In the genomic region with DNA sequence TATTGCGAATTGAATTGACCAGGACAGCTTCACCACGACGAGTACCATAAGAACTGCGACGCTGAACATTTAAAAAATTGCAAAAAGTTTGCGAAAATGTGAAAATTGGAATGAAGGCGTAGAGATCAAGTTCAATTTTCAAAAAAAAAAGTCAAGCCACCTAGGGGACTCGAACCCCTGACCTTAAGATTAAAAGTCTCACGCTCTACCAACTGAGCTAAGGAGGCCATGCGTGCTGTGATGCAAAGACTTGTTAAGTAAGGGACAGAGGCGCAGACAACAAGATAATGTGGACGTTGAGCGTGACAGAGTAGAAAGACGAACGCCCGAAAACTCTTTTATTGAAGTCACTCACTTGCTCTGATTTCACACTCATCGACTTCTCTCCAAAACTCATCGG, we compare ENCODE assay signal across 3 worm cellular contexts.
A peak's percentile ranks its signal among the peaks of the same experiment; 100 is the strongest.
TF ChIP-seq lines count a peak whose summit lies in the region.

No protein-coding gene starts in this region.

TF ChIP-seq in whole organism, L1 larva, 84 proteins besides CTCF, POLR2A, EP300 and RAD21 (continued from another document and continues in another):
- TF ChIP-seq nhr-47 (tag; optimal IDR thresholded peaks at IDR 0.05; lab: Kevin White, UChicago) = peak; percentile 75
- no peak for TF ChIP-seq pqm-1 (tag; optimal IDR thresholded peaks at IDR 0.05; lab: Kevin White, UChicago)
- TF ChIP-seq fkh-4 (tag; optimal IDR thresholded peaks at IDR 0.05; lab: Kevin White, UChicago; ENCODE audit: borderline replicate concordance) = no peak
- no peak for TF ChIP-seq sup-37 (GFP tag; optimal IDR thresholded peaks at IDR 0.05; lab: Kevin White, UChicago)
- peak; percentile 56 for TF ChIP-seq aly-2 (tag; optimal IDR thresholded peaks at IDR 0.05; lab: Kevin White, UChicago)
- TF ChIP-seq mab-9 (GFP tag; IDR thresholded peaks at IDR 0.05; lab: Robert Waterston, UW) = no peak
- peak; percentile 20; the same call in 1 of the 2 replicates for TF ChIP-seq grh-1 (GFP tag; IDR thresholded peaks at IDR 0.05; lab: Robert Waterston, UW)
- TF ChIP-seq vab-15 (tag; optimal IDR thresholded peaks at IDR 0.05; lab: Kevin White, UChicago) = no peak
- TF ChIP-seq nhr-237 (tag; optimal IDR thresholded peaks at IDR 0.05; lab: Kevin White, UChicago) = peak; percentile 6
- TF ChIP-seq efl-1 (optimal IDR thresholded peaks at IDR 0.05; lab: Kevin White, UChicago) = peak; percentile 50 to 71
- TF ChIP-seq efl-1 (GFP tag; optimal IDR thresholded peaks at IDR 0.05 in 1 of 2; lab: Kevin White, UChicago) = peak; percentile 60 to 96
- peak; percentile 72 for TF ChIP-seq nhr-71 (tag; optimal IDR thresholded peaks at IDR 0.05; lab: Kevin White, UChicago)
- TF ChIP-seq nhr-85 (tag; lab: Kevin White, UChicago) = peak; percentile 48
- TF ChIP-seq tbx-2 (tag; optimal IDR thresholded peaks at IDR 0.05; lab: Kevin White, UChicago) = peak; percentile 40
- no peak for TF ChIP-seq ets-5 (GFP tag; IDR thresholded peaks at IDR 0.05; lab: Robert Waterston, UW)
- peak; percentile 70 for TF ChIP-seq swsn-7 (tag; optimal IDR thresholded peaks at IDR 0.05; lab: Kevin White, UChicago)
- TF ChIP-seq jun-1 (tag; optimal IDR thresholded peaks at IDR 0.05; lab: Kevin White, UChicago) = peak; percentile 21
- TF ChIP-seq nhr-19 (GFP tag; conservative IDR thresholded peaks at IDR 0.05; lab: Robert Waterston, UW) = peak; percentile 70
- no peak for TF ChIP-seq unc-30 (tag; optimal IDR thresholded peaks at IDR 0.05; lab: Kevin White, UChicago)
- peak; percentile 60 for TF ChIP-seq lin-13 (GFP tag; optimal IDR thresholded peaks at IDR 0.05; lab: Kevin White, UChicago)
- TF ChIP-seq blmp-1 (tag; optimal IDR thresholded peaks at IDR 0.05; lab: Kevin White, UChicago) = no peak
- TF ChIP-seq unc-86 (tag; optimal IDR thresholded peaks at IDR 0.05; lab: Kevin White, UChicago) = peak; percentile 29
- peak; percentile 70 for TF ChIP-seq C16A3.4 (tag; optimal IDR thresholded peaks at IDR 0.05; lab: Kevin White, UChicago)
- peak; percentile 59 to 75 for TF ChIP-seq lsy-2 (tag; optimal IDR thresholded peaks at IDR 0.05; lab: Kevin White, UChicago)
- TF ChIP-seq Y116A8C.19 (tag; optimal IDR thresholded peaks at IDR 0.05; lab: Kevin White, UChicago; ENCODE audit: borderline replicate concordance) = no peak
- no peak for TF ChIP-seq ztf-11 (tag; optimal IDR thresholded peaks at IDR 0.05; lab: Kevin White, UChicago)
- peak; percentile 37 for TF ChIP-seq fkh-10 (GFP tag; optimal IDR thresholded peaks at IDR 0.05; lab: Kevin White, UChicago)
- peak; percentile 63 for TF ChIP-seq dsc-1 (tag; optimal IDR thresholded peaks at IDR 0.05; lab: Kevin White, UChicago)
- peak; percentile 12; the same call in 1 of the 2 replicates for TF ChIP-seq isw-1 (GFP tag; IDR thresholded peaks at IDR 0.05; lab: Robert Waterston, UW)
- TF ChIP-seq snpc-4 (tag; optimal IDR thresholded peaks at IDR 0.05; lab: Kevin White, UChicago) = no peak
- peak; percentile 58 for TF ChIP-seq lin-14 (GFP tag; optimal IDR thresholded peaks at IDR 0.05; lab: Kevin White, UChicago)
- no peak for TF ChIP-seq unc-62 (GFP tag; optimal IDR thresholded peaks at IDR 0.05; lab: Kevin White, UChicago)
- peak; percentile 48 for TF ChIP-seq ceh-8 (GFP tag; optimal IDR thresholded peaks at IDR 0.05; lab: Kevin White, UChicago)
- TF ChIP-seq F16B12.6 (tag; optimal IDR thresholded peaks at IDR 0.05; lab: Kevin White, UChicago) = peak; percentile 59
- peak; percentile 62 for TF ChIP-seq nhr-20 (tag; optimal IDR thresholded peaks at IDR 0.05; lab: Kevin White, UChicago)
- TF ChIP-seq pag-3 (tag; optimal IDR thresholded peaks at IDR 0.05; lab: Kevin White, UChicago; ENCODE audit: borderline replicate concordance, insufficient read depth) = no peak
- no peak for TF ChIP-seq alr-1 (tag; optimal IDR thresholded peaks at IDR 0.05; lab: Kevin White, UChicago; ENCODE audit: borderline replicate concordance)
- no peak for TF ChIP-seq sptf-1 (tag; optimal IDR thresholded peaks at IDR 0.05; lab: Kevin White, UChicago)
- TF ChIP-seq xbp-1 (tag; optimal IDR thresholded peaks at IDR 0.05; lab: Kevin White, UChicago) = peak; percentile 56
- TF ChIP-seq lin-15B (tag; optimal IDR thresholded peaks at IDR 0.05; lab: Kevin White, UChicago) = peak; percentile 5
- peak; percentile 58 to 80 for TF ChIP-seq lin-35 (GFP tag; optimal IDR thresholded peaks at IDR 0.05; lab: Kevin White, UChicago)
- TF ChIP-seq ztf-4 (tag; optimal IDR thresholded peaks at IDR 0.05; lab: Kevin White, UChicago) = peak; percentile 38

TF ChIP-seq in whole organism, L3 larva, 47 proteins besides CTCF, POLR2A, EP300 and RAD21 (continued from another document):
- TF ChIP-seq lsy-12 (tag; optimal IDR thresholded peaks at IDR 0.05; lab: Kevin White, UChicago) = peak; percentile 67
- peak; percentile 53 for TF ChIP-seq lin-39 (tag; optimal IDR thresholded peaks at IDR 0.05; lab: Kevin White, UChicago)
- peak; percentile 32 for TF ChIP-seq egl-27 (tag; optimal IDR thresholded peaks at IDR 0.05; lab: Kevin White, UChicago)
TF ChIP-seq in whole organism, L3 larva: peak in this region for 13.

TF ChIP-seq in whole organism, young adult, 124 proteins besides CTCF, POLR2A, EP300 and RAD21 (continued from another document and continues in another):
- peak; percentile 58 for TF ChIP-seq chd-7 (tag; optimal IDR thresholded peaks at IDR 0.05; lab: Kevin White, UChicago)
- 0 out of 2 replicates have a peak, but pooled peaks have one; percentile 56 for TF ChIP-seq ceh-100 (GFP tag; IDR thresholded peaks at IDR 0.05; lab: Robert Waterston, UW)
- peak; percentile 92 for TF ChIP-seq F23B12.7 (tag; optimal IDR thresholded peaks at IDR 0.05; lab: Kevin White, UChicago; ENCODE audit: insufficient read depth)
- peak; percentile 30 for TF ChIP-seq efl-1 (GFP tag; optimal IDR thresholded peaks at IDR 0.05; lab: Kevin White, UChicago)
- peak; percentile 78 for TF ChIP-seq ztf-18 (tag; optimal IDR thresholded peaks at IDR 0.05; lab: Kevin White, UChicago)
- TF ChIP-seq snpc-1.3 (tag; optimal IDR thresholded peaks at IDR 0.05; lab: Kevin White, UChicago; ENCODE audit: insufficient read depth) = peak; percentile 54
- no peak for TF ChIP-seq nfya-1 (tag; optimal IDR thresholded peaks at IDR 0.05; lab: Kevin White, UChicago; ENCODE audit: borderline replicate concordance, insufficient read depth)
- peak in 1 of 3 experiments; percentile 60 for TF ChIP-seq lin-35 (GFP tag; optimal IDR thresholded peaks at IDR 0.05; lab: Kevin White, UChicago)
- no peak for TF ChIP-seq lin-54 (GFP tag; optimal IDR thresholded peaks at IDR 0.05; lab: Kevin White, UChicago)
- peak; percentile 6 for TF ChIP-seq akir-1 (GFP tag; optimal IDR thresholded peaks at IDR 0.05; lab: Kevin White, UChicago)
- no peak for TF ChIP-seq B0035.1 (tag; optimal IDR thresholded peaks at IDR 0.05; lab: Kevin White, UChicago)
- peak; percentile 61 for TF ChIP-seq snpc-4 (GFP tag; optimal IDR thresholded peaks at IDR 0.05; lab: Kevin White, UChicago)
- TF ChIP-seq snpc-4 (tag; optimal IDR thresholded peaks at IDR 0.05; lab: Kevin White, UChicago) = peak in 1 of 4 experiments; percentile 54
- no peak; the same call in 1 of the 2 replicates for TF ChIP-seq K11D2.4 (GFP tag; IDR thresholded peaks at IDR 0.05; lab: Robert Waterston, UW)
- TF ChIP-seq lag-1 (GFP tag; IDR thresholded peaks at IDR 0.05; lab: Robert Waterston, UW) = 0 out of 2 replicates have a peak, but pooled peaks have one; percentile 62
- 0 out of 2 replicates have a peak, but pooled peaks have one; percentile 62 for TF ChIP-seq F37B4.10 (GFP tag; IDR thresholded peaks at IDR 0.05; lab: Robert Waterston, UW)
- TF ChIP-seq F55B11.4 (tag; optimal IDR thresholded peaks at IDR 0.05; lab: Kevin White, UChicago; ENCODE audit: borderline replicate concordance, insufficient read depth) = no peak
- no peak for TF ChIP-seq ceh-79 (tag; optimal IDR thresholded peaks at IDR 0.05; lab: Kevin White, UChicago)
- no peak for TF ChIP-seq mel-28 (tag; optimal IDR thresholded peaks at IDR 0.05; lab: Kevin White, UChicago; ENCODE audit: borderline replicate concordance)
- peak; percentile 66 for TF ChIP-seq F52B5.7 (tag; optimal IDR thresholded peaks at IDR 0.05; lab: Kevin White, UChicago)
- TF ChIP-seq mxl-1 (tag; optimal IDR thresholded peaks at IDR 0.05; lab: Kevin White, UChicago) = peak; percentile 77
- TF ChIP-seq sptf-2 (GFP tag; optimal IDR thresholded peaks at IDR 0.05; lab: Kevin White, UChicago) = no peak
- TF ChIP-seq lin-26 (GFP tag; IDR thresholded peaks at IDR 0.05; lab: Robert Waterston, UW) = peak; percentile 96
- no peak; the same call in 1 of the 2 replicates for TF ChIP-seq dox-1 (GFP tag; IDR thresholded peaks at IDR 0.05; lab: Robert Waterston, UW)
- peak; percentile 77; the same call in 1 of the 2 replicates for TF ChIP-seq madf-3 (GFP tag; IDR thresholded peaks at IDR 0.05; lab: Robert Waterston, UW)
- TF ChIP-seq Y95B8A.8 (GFP tag; IDR thresholded peaks at IDR 0.05; lab: Robert Waterston, UW) = 0 out of 2 replicates have a peak, but pooled peaks have one; percentile 63
- TF ChIP-seq unc-130 (GFP tag; optimal IDR thresholded peaks at IDR 0.05; lab: Kevin White, UChicago) = peak; percentile 75
- no peak for TF ChIP-seq bed-1 (GFP tag; IDR thresholded peaks at IDR 0.05; lab: Robert Waterston, UW)
- TF ChIP-seq ZK185.1 (tag; optimal IDR thresholded peaks at IDR 0.05; lab: Kevin White, UChicago; ENCODE audit: poor library complexity, severe bottlenecking) = peak; percentile 75
- peak; percentile 85 for TF ChIP-seq pbrm-1 (GFP tag; IDR thresholded peaks at IDR 0.05; lab: Robert Waterston, UW)
- TF ChIP-seq lsy-27 (tag; optimal IDR thresholded peaks at IDR 0.05; lab: Kevin White, UChicago; ENCODE audit: borderline replicate concordance, insufficient read depth) = peak; percentile 64
- TF ChIP-seq attf-3 (GFP tag; conservative IDR thresholded peaks at IDR 0.05; lab: Robert Waterston, UW) = peak; percentile 64
- TF ChIP-seq ets-4 (GFP tag; optimal IDR thresholded peaks at IDR 0.05; lab: Kevin White, UChicago) = no peak
- TF ChIP-seq snpc-3.4 (tag; optimal IDR thresholded peaks at IDR 0.05; lab: Kevin White, UChicago) = peak; percentile 81
- peak; percentile 62; the same call in 1 of the 2 replicates for TF ChIP-seq Y53G8AR.9 (GFP tag; conservative IDR thresholded peaks at IDR 0.05; lab: Robert Waterston, UW)
- TF ChIP-seq let-607 (tag; optimal IDR thresholded peaks at IDR 0.05; lab: Kevin White, UChicago) = peak; percentile 6 to 38
- peak; percentile 26 for TF ChIP-seq somi-1 (GFP tag; optimal IDR thresholded peaks at IDR 0.05; lab: Kevin White, UChicago)
- peak; percentile 93 for TF ChIP-seq die-1 (tag; optimal IDR thresholded peaks at IDR 0.05; lab: Kevin White, UChicago)
- TF ChIP-seq ceh-58 (GFP tag; IDR thresholded peaks at IDR 0.05; lab: Robert Waterston, UW) = no peak
- no peak for TF ChIP-seq dpl-1 (GFP tag; optimal IDR thresholded peaks at IDR 0.05; lab: Kevin White, UChicago)
- peak; percentile 40 for TF ChIP-seq snpc-1.1 (tag; optimal IDR thresholded peaks at IDR 0.05; lab: Kevin White, UChicago; ENCODE audit: insufficient read depth)
- TF ChIP-seq lsl-1 (GFP tag; optimal IDR thresholded peaks at IDR 0.05; lab: Kevin White, UChicago) = peak; percentile 39
- peak; percentile 62 for TF ChIP-seq mes-4 (tag; optimal IDR thresholded peaks at IDR 0.05; lab: Kevin White, UChicago)
- peak; percentile 85 for TF ChIP-seq D2030.7 (GFP tag; IDR thresholded peaks at IDR 0.05; lab: Robert Waterston, UW)
- TF ChIP-seq ekl-4 (GFP tag; IDR thresholded peaks at IDR 0.05; lab: Robert Waterston, UW) = peak; percentile 64
- peak; percentile 86 for TF ChIP-seq nhr-90 (tag; optimal IDR thresholded peaks at IDR 0.05; lab: Kevin White, UChicago)
- TF ChIP-seq rec-8 (tag; optimal IDR thresholded peaks at IDR 0.05; lab: Kevin White, UChicago) = peak; percentile 36 to 83
- peak; percentile 76 for TF ChIP-seq F49E8.2 (tag; optimal IDR thresholded peaks at IDR 0.05; lab: Kevin White, UChicago; ENCODE audit: insufficient read depth)
- TF ChIP-seq athp-1 (tag; optimal IDR thresholded peaks at IDR 0.05; lab: Kevin White, UChicago) = peak; percentile 63
- peak; percentile 57 for TF ChIP-seq madf-10 (tag; optimal IDR thresholded peaks at IDR 0.05; lab: Kevin White, UChicago)
- TF ChIP-seq tlf-1 (GFP tag; optimal IDR thresholded peaks at IDR 0.05; lab: Kevin White, UChicago) = peak; percentile 46
- TF ChIP-seq unc-62 (GFP tag; optimal IDR thresholded peaks at IDR 0.05; lab: Kevin White, UChicago) = no peak
- peak; percentile 83; the same call in 1 of the 2 replicates for TF ChIP-seq Y53F4B.3 (GFP tag; IDR thresholded peaks at IDR 0.05; lab: Robert Waterston, UW)
- TF ChIP-seq nhr-27 (tag; optimal IDR thresholded peaks at IDR 0.05; lab: Kevin White, UChicago) = peak; percentile 40
- peak; percentile 37; the same call in 1 of the 2 replicates for TF ChIP-seq F33H1.4 (GFP tag; IDR thresholded peaks at IDR 0.05; lab: Robert Waterston, UW)
- peak; percentile 21 for TF ChIP-seq lin-40 (tag; optimal IDR thresholded peaks at IDR 0.05; lab: Kevin White, UChicago)
- TF ChIP-seq nhr-179 (tag; optimal IDR thresholded peaks at IDR 0.05; lab: Kevin White, UChicago) = no peak
- TF ChIP-seq F39B2.1 (GFP tag; IDR thresholded peaks at IDR 0.05; lab: Robert Waterston, UW) = no peak
- TF ChIP-seq xnd-1 (tag; optimal IDR thresholded peaks at IDR 0.05; lab: Kevin White, UChicago) = no peak
- peak; percentile 93 for TF ChIP-seq ztf-25 (GFP tag; IDR thresholded peaks at IDR 0.05; lab: Robert Waterston, UW)
- TF ChIP-seq attf-6 (GFP tag; IDR thresholded peaks at IDR 0.05; lab: Robert Waterston, UW) = no peak
- no peak for TF ChIP-seq pha-4 (tag; optimal IDR thresholded peaks at IDR 0.05; lab: Kevin White, UChicago)
- TF ChIP-seq F22D6.2 (tag; optimal IDR thresholded peaks at IDR 0.05; lab: Kevin White, UChicago) = no peak
- TF ChIP-seq ztf-6 (GFP tag; IDR thresholded peaks at IDR 0.05; lab: Robert Waterston, UW) = no peak
- TF ChIP-seq ama-1 (optimal IDR thresholded peaks at IDR 0.05; lab: Kevin White, UChicago) = no peak
- peak in 1 of 2 experiments; percentile 89 for TF ChIP-seq ama-1 (GFP tag; optimal IDR thresholded peaks at IDR 0.05; lab: Kevin White, UChicago)
- no peak for TF ChIP-seq ztf-3 (GFP tag; optimal IDR thresholded peaks at IDR 0.05; lab: Kevin White, UChicago)
- no peak for TF ChIP-seq hlh-26 (GFP tag; conservative IDR thresholded peaks at IDR 0.05; lab: Robert Waterston, UW)
- TF ChIP-seq Y56A3A.18 (GFP tag; IDR thresholded peaks at IDR 0.05; lab: Robert Waterston, UW) = peak; percentile 92
- no peak for TF ChIP-seq nfya-2 (GFP tag; IDR thresholded peaks at IDR 0.05; lab: Robert Waterston, UW)
- TF ChIP-seq sea-2 (GFP tag; IDR thresholded peaks at IDR 0.05; lab: Robert Waterston, UW) = no peak
- TF ChIP-seq lir-1 (GFP tag; conservative IDR thresholded peaks at IDR 0.05; lab: Robert Waterston, UW) = peak; percentile 38; the same call in 1 of the 2 replicates
- peak; percentile 54 for TF ChIP-seq repo-1 (tag; optimal IDR thresholded peaks at IDR 0.05; lab: Kevin White, UChicago)
- TF ChIP-seq B0336.3 (GFP tag; IDR thresholded peaks at IDR 0.05; lab: Robert Waterston, UW) = no peak
- peak; percentile 85 for TF ChIP-seq hmg-1.2 (GFP tag; IDR thresholded peaks at IDR 0.05; lab: Robert Waterston, UW)
- TF ChIP-seq nhr-120 (GFP tag; IDR thresholded peaks at IDR 0.05; lab: Robert Waterston, UW) = 0 out of 2 replicates have a peak, but pooled peaks have one; percentile 40
- TF ChIP-seq ceh-91 (GFP tag; IDR thresholded peaks at IDR 0.05; lab: Robert Waterston, UW) = no peak
- TF ChIP-seq F10E7.11 (tag; optimal IDR thresholded peaks at IDR 0.05; lab: Kevin White, UChicago) = no peak
- TF ChIP-seq K12H6.12 (tag; optimal IDR thresholded peaks at IDR 0.05; lab: Kevin White, UChicago) = peak; percentile 53
- TF ChIP-seq hlh-12 (tag; optimal IDR thresholded peaks at IDR 0.05; lab: Kevin White, UChicago) = no peak
- TF ChIP-seq madf-8 (GFP tag; conservative IDR thresholded peaks at IDR 0.05; lab: Robert Waterston, UW) = 0 out of 2 replicates have a peak, but pooled peaks have one; percentile 18
